Worm (Caenorhabditis elegans) whole organism, mixed stage, embryonic: ENCODE data around the gene clec-173.
A peak's percentile ranks its signal among the peaks of the same experiment; 100 is the strongest.

ENCODE experiments used
- M03D4.4 ChIP-seq: sonication (generic microtip); optimal IDR thresholded peaks from 2 replicates; lab custom pipeline; 2017; ENCODE audit warnings: mild to moderate bottlenecking, missing genetic modification characterization, missing compliant biosample characterization
- bed-3 ChIP-seq: fragments of 200-800 bp; sonication (Bioruptor generic); optimal IDR thresholded peaks from 3 replicates; lab custom pipeline; 2018; ENCODE audit warnings: mild to moderate bottlenecking, missing genetic modification characterization, moderate library complexity, missing compliant biosample characterization
- blmp-1 ChIP-seq: fragments of 150-350 bp; optimal IDR thresholded peaks from 2 replicates; lab custom pipeline; 2014; ENCODE audit warnings: missing biosample characterization, missing genetic modification characterization
- ceh-39 ChIP-seq: fragments of 150-350 bp; optimal IDR thresholded peaks from 2 replicates; lab custom pipeline; 2014; ENCODE audit warnings: missing biosample characterization, missing genetic modification characterization
- ceh-43 ChIP-seq: fragments of 200-800 bp; sonication (Bioruptor generic); optimal IDR thresholded peaks from 2 replicates; lab custom pipeline; 2018; ENCODE audit warnings: mild to moderate bottlenecking, missing genetic modification characterization, moderate library complexity, missing compliant biosample characterization
- ceh-83 ChIP-seq: fragments of 200-800 bp; sonication (Bioruptor generic); optimal IDR thresholded peaks from 2 replicates; lab custom pipeline; 2018; ENCODE audit warnings: mild to moderate bottlenecking, missing genetic modification characterization, missing compliant biosample characterization
- ces-1 ChIP-seq: fragments of 150-350 bp; optimal IDR thresholded peaks from 2 replicates; lab custom pipeline; 2014; ENCODE audit warnings: missing biosample characterization, missing genetic modification reagents, missing genetic modification characterization
- cnd-1 ChIP-seq: fragments of 200-800 bp; sonication (Bioruptor generic); optimal IDR thresholded peaks from 2 replicates; lab custom pipeline; 2018; ENCODE audit warnings: mild to moderate bottlenecking, missing genetic modification characterization, missing compliant biosample characterization
- drap-1 ChIP-seq: fragments of 200-800 bp; sonication (Bioruptor generic); optimal IDR thresholded peaks from 3 replicates; lab custom pipeline; 2018; ENCODE audit warnings: mild to moderate bottlenecking, missing genetic modification characterization, missing compliant biosample characterization
- elt-1 ChIP-seq: sonication (generic microtip); optimal IDR thresholded peaks from 2 replicates; lab custom pipeline; 2017; ENCODE audit warnings: missing genetic modification characterization, mild to moderate bottlenecking, missing compliant biosample characterization, antibody characterized with exemption, moderate library complexity, borderline replicate concordance; ENCODE audit not compliant: insufficient read depth
- elt-3 ChIP-seq: fragments of 150-350 bp; optimal IDR thresholded peaks from 2 replicates; lab custom pipeline; 2014; ENCODE audit warnings: missing biosample characterization, missing genetic modification characterization
- flh-1 ChIP-seq: fragments of 200-800 bp; sonication (Bioruptor generic); optimal IDR thresholded peaks from 2 replicates; lab custom pipeline; 2018; ENCODE audit warnings: mild to moderate bottlenecking, missing genetic modification characterization, moderate library complexity, missing compliant biosample characterization
- ham-2 ChIP-seq: fragments of 200-800 bp; sonication (Bioruptor generic); optimal IDR thresholded peaks from 2 replicates; lab custom pipeline; 2018; ENCODE audit warnings: mild to moderate bottlenecking, missing genetic modification characterization, missing compliant biosample characterization
- hlh-1 ChIP-seq: fragments of 150-350 bp; optimal IDR thresholded peaks from 2 replicates; lab custom pipeline; 2014; ENCODE audit warnings: missing biosample characterization, missing genetic modification reagents, missing genetic modification characterization
- lin-13 ChIP-seq: fragments of 150-350 bp; optimal IDR thresholded peaks from 2 replicates; lab custom pipeline; 2014; ENCODE audit warnings: missing biosample characterization, missing genetic modification characterization
- lin-32 ChIP-seq: fragments of 200-800 bp; sonication (Bioruptor generic); optimal IDR thresholded peaks from 2 replicates; lab custom pipeline; 2018; ENCODE audit warnings: mild to moderate bottlenecking, missing genetic modification characterization, missing compliant biosample characterization
- lsy-2 ChIP-seq: fragments of 150-350 bp; optimal IDR thresholded peaks from 2 replicates; lab custom pipeline; 2014; ENCODE audit warnings: missing biosample characterization, missing genetic modification characterization
- mab-5 ChIP-seq: fragments of 150-350 bp; optimal IDR thresholded peaks from 2 replicates; lab custom pipeline; 2014; ENCODE audit warnings: missing biosample characterization, missing genetic modification characterization
- mep-1 ChIP-seq: fragments of 150-350 bp; optimal IDR thresholded peaks from 2 replicates; lab custom pipeline; 2017; ENCODE audit warnings: missing biosample characterization, missing genetic modification reagents, missing genetic modification characterization, inconsistent platforms
- mls-2 ChIP-seq: sonication (generic microtip); optimal IDR thresholded peaks from 2 replicates; lab custom pipeline; 2016; ENCODE audit warnings: mild to moderate bottlenecking, missing genetic modification characterization, moderate library complexity, missing compliant biosample characterization
- nhr-12 ChIP-seq: fragments of 150-350 bp; optimal IDR thresholded peaks from 2 replicates; lab custom pipeline; 2014; ENCODE audit warnings: missing biosample characterization, missing genetic modification characterization
- nhr-2 ChIP-seq: fragments of 150-350 bp; optimal IDR thresholded peaks from 2 replicates; lab custom pipeline; 2014; ENCODE audit warnings: missing biosample characterization, missing genetic modification characterization
- nhr-237 ChIP-seq: fragments of 150-350 bp; optimal IDR thresholded peaks from 2 replicates; lab custom pipeline; 2014; ENCODE audit warnings: missing biosample characterization, missing genetic modification characterization
- nhr-28 ChIP-seq: fragments of 150-350 bp; optimal IDR thresholded peaks from 2 replicates; lab custom pipeline; 2014; ENCODE audit warnings: missing biosample characterization, missing genetic modification characterization
- nhr-76 ChIP-seq: sonication (generic microtip); optimal IDR thresholded peaks from 2 replicates; lab custom pipeline; 2017; ENCODE audit warnings: missing biosample characterization, missing genetic modification characterization
- pha-4 ChIP-seq: fragments of 150-350 bp; optimal IDR thresholded peaks from 2 replicates; lab custom pipeline; 2018; ENCODE audit warnings: missing biosample characterization, missing genetic modification reagents, missing genetic modification characterization
- sem-2 ChIP-seq: fragments of 200-800 bp; sonication (Bioruptor generic); optimal IDR thresholded peaks from 2 replicates; lab custom pipeline; 2018; ENCODE audit warnings: mild to moderate bottlenecking, missing genetic modification characterization, missing compliant biosample characterization
- snpc-4 ChIP-seq: fragments of 150-350 bp; optimal IDR thresholded peaks from 2 replicates; lab custom pipeline; 2014; ENCODE audit warnings: missing biosample characterization, missing genetic modification characterization
- sptf-1 ChIP-seq: sonication (generic microtip); optimal IDR thresholded peaks from 2 replicates; lab custom pipeline; 2017; ENCODE audit warnings: mild to moderate bottlenecking, missing genetic modification characterization, moderate library complexity, missing compliant biosample characterization
- tbx-8 ChIP-seq: fragments of 200-800 bp; sonication (Bioruptor generic); optimal IDR thresholded peaks from 2 replicates; lab custom pipeline; 2018; ENCODE audit warnings: mild to moderate bottlenecking, missing genetic modification characterization, moderate library complexity, missing compliant biosample characterization
- unc-120 ChIP-seq: sonication (generic microtip); optimal IDR thresholded peaks from 2 replicates; lab custom pipeline; 2017; ENCODE audit warnings: missing genetic modification characterization, missing compliant biosample characterization; ENCODE audit not compliant: poor library complexity, severe bottlenecking
- unc-39 ChIP-seq: fragments of 150-350 bp; optimal IDR thresholded peaks from 2 replicates; lab custom pipeline; 2014; ENCODE audit warnings: missing biosample characterization, missing genetic modification characterization
- unc-62 ChIP-seq: fragments of 150-350 bp; optimal IDR thresholded peaks from 2 replicates; lab custom pipeline; 2014; ENCODE audit warnings: missing biosample characterization, missing genetic modification reagents, missing genetic modification characterization
- zip-8 ChIP-seq: fragments of 150-350 bp; optimal IDR thresholded peaks from 2 replicates; lab custom pipeline; 2014; ENCODE audit warnings: missing biosample characterization, missing genetic modification characterization
- ztf-11 ChIP-seq: fragments of 150-350 bp; optimal IDR thresholded peaks from 2 replicates; lab custom pipeline; 2014; ENCODE audit warnings: missing biosample characterization, missing genetic modification characterization

The clec-173 gene

DNA sequence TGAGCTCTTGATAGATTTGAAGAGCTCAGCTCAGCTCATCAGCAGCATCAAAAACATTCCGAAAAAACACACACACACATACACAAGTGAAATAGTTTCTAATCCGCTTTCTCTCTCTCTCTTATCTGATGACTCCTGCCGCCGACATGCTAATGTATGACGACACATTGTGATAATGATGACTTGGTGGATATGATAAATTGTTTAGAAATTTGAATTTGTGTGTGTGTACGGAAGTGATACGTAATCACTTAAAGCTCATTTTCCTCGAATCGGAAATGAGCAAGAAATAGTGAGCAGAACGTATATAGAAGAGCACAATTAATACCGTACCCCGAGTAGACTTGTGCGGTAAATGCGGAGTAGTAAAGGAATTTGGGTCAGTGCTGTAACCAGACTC lies 20.6 kb downstream of the clec-173 start:
- TF ChIP-seq ceh-43 (GFP tag; lab: Kevin White, UChicago) (no peak), nhr-28 (no peak), nhr-2 (tag; lab: Kevin White, UChicago) (no peak), nhr-76 (tag; lab: Kevin White, UChicago) (no peak), M03D4.4 (tag; lab: Kevin White, UChicago) (no peak), drap-1 (GFP tag; lab: Kevin White, UChicago) (no peak), bed-3 (no peak), mab-5 (tag; lab: Kevin White, UChicago) (no peak), ztf-11 (tag; lab: Kevin White, UChicago) (no peak), ceh-39 (tag; lab: Kevin White, UChicago) (no peak), pha-4 (tag; lab: Kevin White, UChicago) (no peak), zip-8 (tag; lab: Kevin White, UChicago) (no peak), unc-39 (tag; lab: Kevin White, UChicago) (no peak), nhr-12 (no peak)
- TF ChIP-seq, all 35 proteins: peak for 0

DNA sequence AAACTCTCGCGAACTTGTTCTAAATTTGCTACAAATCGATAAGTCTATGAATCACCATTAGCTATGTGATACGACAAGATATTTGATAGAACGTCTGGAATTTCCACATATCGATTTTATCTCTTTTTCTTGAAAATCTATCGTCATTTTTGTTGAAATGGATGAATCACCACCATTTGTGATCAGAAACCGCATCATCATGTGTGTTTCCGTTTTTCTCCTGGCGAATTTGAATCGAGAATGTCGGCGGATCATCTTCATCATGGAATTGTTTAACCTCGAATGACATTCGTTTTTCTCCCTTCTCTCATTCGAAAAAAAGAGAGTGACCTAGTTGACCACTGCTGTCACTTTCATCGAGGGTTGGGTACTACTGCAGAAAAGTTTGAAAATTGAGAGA lies 33.2 kb downstream of the clec-173 start:
- TF ChIP-seq bed-3 (no peak), drap-1 (GFP tag; lab: Kevin White, UChicago) (no peak), tbx-8 (no peak), lsy-2 (tag; lab: Kevin White, UChicago) (no peak), ces-1 (GFP tag; lab: Kevin White, UChicago) (no peak), mab-5 (tag; lab: Kevin White, UChicago) (no peak), ceh-43 (GFP tag; lab: Kevin White, UChicago) (no peak), pha-4 (tag; lab: Kevin White, UChicago) (no peak), hlh-1 (tag; lab: Kevin White, UChicago) (no peak), sem-2 (GFP tag; lab: Kevin White, UChicago) (no peak), cnd-1 (tag; lab: Kevin White, UChicago) (no peak), snpc-4 (tag; lab: Kevin White, UChicago) (no peak), elt-1 (tag; lab: Kevin White, UChicago) (no peak)

DNA sequence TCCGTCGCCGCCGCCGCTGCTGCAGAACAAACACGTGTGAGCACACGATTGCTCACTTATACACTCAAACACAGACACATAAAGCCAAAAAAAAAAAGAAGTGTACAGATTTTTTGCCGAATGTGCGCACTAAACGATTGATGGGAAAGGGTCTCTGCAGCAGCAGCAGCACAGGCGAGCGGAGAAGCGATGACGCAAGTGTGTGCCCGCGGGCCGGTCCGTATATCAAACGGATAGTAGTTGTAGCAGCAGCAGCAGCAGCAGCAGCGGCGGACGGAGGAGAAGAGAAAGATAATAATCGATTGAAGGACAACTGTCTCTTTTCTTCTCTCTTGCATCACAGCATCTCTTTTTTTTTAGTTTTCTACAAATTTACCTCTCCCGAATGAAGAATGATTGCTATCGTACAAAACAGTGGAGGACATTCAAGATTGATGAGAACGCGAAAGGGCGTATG lies 34.0 kb downstream of the clec-173 start:
- TF ChIP-seq unc-62 (GFP tag; lab: Kevin White, UChicago) (peak; percentile 43), hlh-1 (tag; lab: Kevin White, UChicago) (peak; percentile 86), elt-1 (tag; lab: Kevin White, UChicago) (peak; percentile 32), zip-8 (tag; lab: Kevin White, UChicago) (peak; percentile 47), mep-1 (tag; lab: Kevin White, UChicago) (no peak), flh-1 (GFP tag; lab: Kevin White, UChicago) (no peak), unc-39 (tag; lab: Kevin White, UChicago) (no peak), lin-13 (tag; lab: Kevin White, UChicago) (peak; percentile 26), bed-3 (no peak), ztf-11 (tag; lab: Kevin White, UChicago) (no peak), snpc-4 (tag; lab: Kevin White, UChicago) (no peak), pha-4 (tag; lab: Kevin White, UChicago) (peak; percentile 33), ham-2 (GFP tag; lab: Kevin White, UChicago) (peak; percentile 86), ceh-43 (GFP tag; lab: Kevin White, UChicago) (no peak), cnd-1 (tag; lab: Kevin White, UChicago) (no peak), nhr-12 (no peak), mab-5 (tag; lab: Kevin White, UChicago) (no peak)
- TF ChIP-seq, all 35 proteins: peak for 7

DNA sequence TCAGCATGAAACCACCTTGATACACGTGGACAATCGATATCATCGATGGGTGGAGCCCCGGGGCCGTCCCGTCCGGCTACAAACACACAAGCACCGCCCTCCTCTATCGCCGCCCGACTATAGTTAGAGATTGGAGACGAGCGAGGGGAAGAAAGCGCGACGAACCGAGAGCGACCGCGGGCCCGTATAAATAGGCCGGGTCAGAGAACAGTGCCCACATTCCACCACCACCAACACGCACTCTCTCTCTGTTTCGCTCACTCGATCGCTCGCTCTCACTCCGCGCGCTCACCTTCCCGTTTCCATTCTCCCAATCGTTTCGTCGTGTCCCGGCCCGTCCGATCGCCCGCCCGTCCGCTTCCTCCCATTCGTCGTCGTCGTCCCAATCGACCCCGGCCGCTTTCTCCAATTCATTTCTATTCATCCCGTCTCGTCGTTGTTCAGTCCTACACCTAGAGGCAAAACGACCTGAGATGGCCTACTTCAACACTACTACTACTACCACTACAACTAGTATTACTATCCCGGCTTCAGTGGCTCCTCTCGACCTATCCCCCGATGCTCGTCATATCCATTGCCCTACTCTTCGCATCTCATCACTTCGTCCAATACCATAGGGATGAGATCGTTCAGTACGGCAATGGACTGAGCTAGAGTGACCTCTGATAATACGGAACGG lies 34.6 kb downstream of the clec-173 start:
- TF ChIP-seq lsy-2 (tag; lab: Kevin White, UChicago): no peak
- TF ChIP-seq elt-3 (tag; lab: Kevin White, UChicago): no peak
- peak; percentile 23 for TF ChIP-seq nhr-76 (tag; lab: Kevin White, UChicago)
- no peak for TF ChIP-seq ceh-39 (tag; lab: Kevin White, UChicago)
- no peak for TF ChIP-seq lin-32
- TF ChIP-seq tbx-8: no peak
- peak; percentile 68 for TF ChIP-seq M03D4.4 (tag; lab: Kevin White, UChicago)
- TF ChIP-seq cnd-1 (tag; lab: Kevin White, UChicago): peak; percentile 49
- peak; percentile 28 for TF ChIP-seq unc-62 (GFP tag; lab: Kevin White, UChicago)
- TF ChIP-seq ham-2 (GFP tag; lab: Kevin White, UChicago): peak; percentile 96
- TF ChIP-seq hlh-1 (tag; lab: Kevin White, UChicago): no peak
- TF ChIP-seq nhr-12: peak; percentile 47
- TF ChIP-seq zip-8 (tag; lab: Kevin White, UChicago): no peak
- peak; percentile 62 for TF ChIP-seq unc-120 (tag; lab: Kevin White, UChicago)
- peak; percentile 67 for TF ChIP-seq pha-4 (tag; lab: Kevin White, UChicago)
- no peak for TF ChIP-seq blmp-1 (tag; lab: Kevin White, UChicago)
- no peak for TF ChIP-seq flh-1 (GFP tag; lab: Kevin White, UChicago)
- TF ChIP-seq ceh-43 (GFP tag; lab: Kevin White, UChicago): no peak
- no peak for TF ChIP-seq ces-1 (GFP tag; lab: Kevin White, UChicago)
- TF ChIP-seq mep-1 (tag; lab: Kevin White, UChicago): no peak
- peak; percentile 32 for TF ChIP-seq bed-3
- peak; percentile 41 for TF ChIP-seq drap-1 (GFP tag; lab: Kevin White, UChicago)
- peak; percentile 42 for TF ChIP-seq elt-1 (tag; lab: Kevin White, UChicago)
- TF ChIP-seq ceh-83 (GFP tag; lab: Kevin White, UChicago): peak; percentile 67
- TF ChIP-seq mab-5 (tag; lab: Kevin White, UChicago): no peak
- no peak for TF ChIP-seq nhr-28
- TF ChIP-seq mls-2 (tag; lab: Kevin White, UChicago): peak; percentile 60
- no peak for TF ChIP-seq unc-39 (tag; lab: Kevin White, UChicago)
- peak; percentile 64 for TF ChIP-seq ztf-11 (tag; lab: Kevin White, UChicago)
- peak; percentile 77 for TF ChIP-seq sptf-1 (tag; lab: Kevin White, UChicago)
- peak; percentile 66 for TF ChIP-seq lin-13 (tag; lab: Kevin White, UChicago)
- peak; percentile 67 for TF ChIP-seq sem-2 (GFP tag; lab: Kevin White, UChicago)
- peak; percentile 36 for TF ChIP-seq nhr-2 (tag; lab: Kevin White, UChicago)
- TF ChIP-seq snpc-4 (tag; lab: Kevin White, UChicago): no peak
- TF ChIP-seq nhr-237 (tag; lab: Kevin White, UChicago): peak; percentile 25
